Worm (Caenorhabditis elegans): ENCODE data around the gene Y43F8B.15.
A peak's percentile ranks its signal among the peaks of the same experiment; 100 is the strongest.

The Y43F8B.15 gene

DNA sequence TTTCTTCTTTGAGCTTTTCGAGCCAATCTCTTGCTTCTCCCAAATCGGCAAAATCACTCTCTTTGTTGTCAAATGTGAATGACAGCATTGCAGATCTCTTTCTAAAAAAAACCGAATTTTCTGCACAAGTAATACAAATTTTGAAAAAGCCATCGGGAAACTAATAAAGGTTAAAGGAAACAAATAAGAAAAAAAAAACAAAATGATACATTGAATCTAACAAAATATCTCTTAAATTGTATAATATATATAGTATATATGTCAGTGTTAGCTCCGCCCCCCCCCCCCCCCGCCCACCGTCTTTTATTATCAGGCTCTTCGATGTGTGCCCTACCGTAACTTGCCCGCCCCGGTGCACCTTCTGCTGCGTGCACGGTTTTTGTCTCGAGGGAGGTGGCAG, 28.9 kb downstream of the Y43F8B.15 start, which contains the start of gene C25F9.11:
Gene C25F9.11 (minus strand): TSS at position 101 of the 400 bp plus-strand sequence.
- TF ChIP-seq unc-62 (GFP tag; optimal IDR thresholded peaks at IDR 0.05) = no peak
- TF ChIP-seq mab-9 (GFP tag; IDR thresholded peaks at IDR 0.05) = no peak
- no peak for TF ChIP-seq sptf-1 (tag; optimal IDR thresholded peaks at IDR 0.05)
- no peak for TF ChIP-seq lir-3 (tag; optimal IDR thresholded peaks at IDR 0.05; ENCODE audit: poor library complexity)
- TF ChIP-seq sup-37 (GFP tag; optimal IDR thresholded peaks at IDR 0.05) = no peak
- no peak for TF ChIP-seq nhr-20 (tag; optimal IDR thresholded peaks at IDR 0.05)
- TF ChIP-seq efl-1 (optimal IDR thresholded peaks at IDR 0.05) = no peak
- no peak for TF ChIP-seq efl-1 (GFP tag; optimal IDR thresholded peaks at IDR 0.05 in 1 of 2)
- no peak for TF ChIP-seq pag-3 (tag; optimal IDR thresholded peaks at IDR 0.05; ENCODE audit: borderline replicate concordance, insufficient read depth)
- no peak for TF ChIP-seq ama-1 (optimal IDR thresholded peaks at IDR 0.05)

DNA sequence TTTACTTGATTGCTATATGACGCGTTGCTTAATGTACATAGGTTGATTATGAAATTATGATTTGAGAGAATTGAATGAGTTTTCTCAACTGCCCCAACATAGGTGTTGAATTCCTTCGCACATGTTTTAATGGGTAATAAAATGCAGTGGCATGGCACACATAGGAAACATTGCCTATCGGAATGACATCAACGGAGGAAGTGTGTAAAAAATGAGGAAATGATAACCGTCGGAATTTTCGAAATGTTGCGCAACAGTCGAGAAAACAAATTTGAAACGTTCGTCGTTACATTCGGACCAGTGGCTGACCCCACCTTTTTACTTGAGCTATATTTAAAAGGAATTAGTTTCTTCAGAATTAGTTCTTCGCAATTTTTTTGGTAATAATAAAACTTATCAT, 29.9 kb downstream of the Y43F8B.15 start:
- TF ChIP-seq fkh-8 (tag; optimal IDR thresholded peaks at IDR 0.05) (no peak), elt-2 (tag; optimal IDR thresholded peaks at IDR 0.05) (peak; percentile 14)

- TF ChIP-seq vab-15 (tag; optimal IDR thresholded peaks at IDR 0.05) = no peak
- no peak for TF ChIP-seq unc-98 (GFP tag; IDR thresholded peaks at IDR 0.05)
- no peak for TF ChIP-seq nhr-76 (tag; optimal IDR thresholded peaks at IDR 0.05)
- TF ChIP-seq nhr-28 (tag; optimal IDR thresholded peaks at IDR 0.05) = no peak
- TF ChIP-seq unc-62 (GFP tag; optimal IDR thresholded peaks at IDR 0.05) = no peak
- no peak for TF ChIP-seq efl-1 (optimal IDR thresholded peaks at IDR 0.05)
- no peak for TF ChIP-seq efl-1 (GFP tag; optimal IDR thresholded peaks at IDR 0.05 in 1 of 2)
These were observed 30.9 kb downstream of the Y43F8B.15 start, which contains the start of gene srw-85 for ce11 chrV:19431036-19431435. srw-85 (minus strand) TSS chrV:19431136.

- TF ChIP-seq nhr-19 (GFP tag; conservative IDR thresholded peaks at IDR 0.05) (0 out of 2 replicates have a peak, but pooled peaks have one; percentile 6), grh-1 (GFP tag; IDR thresholded peaks at IDR 0.05) (no peak; the same call in 1 of the 2 replicates), hpl-2 (GFP tag; optimal IDR thresholded peaks at IDR 0.05) (no peak)
These were observed 31.5 kb downstream of the Y43F8B.15 start for ce11 chrV:19430351-19430913.

DNA sequence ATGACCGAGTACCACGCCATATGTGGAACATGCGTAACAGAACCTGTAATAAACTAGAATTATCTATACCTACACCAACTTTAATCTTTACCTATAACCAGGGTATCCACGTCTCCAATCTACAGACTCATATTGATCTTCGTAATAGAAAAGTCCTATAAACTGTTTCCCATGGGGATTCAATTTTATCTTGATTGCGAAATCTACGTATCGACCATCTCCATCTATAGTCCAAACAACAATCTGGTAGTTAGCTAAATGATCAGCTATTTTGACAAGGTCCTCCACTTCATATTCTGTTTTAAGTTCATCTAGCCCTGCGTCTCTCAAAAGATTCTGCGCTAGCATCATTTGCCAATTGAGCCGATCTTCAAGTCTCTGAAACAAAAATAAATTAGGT, 32.3 kb downstream of the Y43F8B.15 start:
- no peak for TF ChIP-seq zag-1 (tag; optimal IDR thresholded peaks at IDR 0.05)
- TF ChIP-seq pax-3 (tag; optimal IDR thresholded peaks at IDR 0.05) = no peak
- TF ChIP-seq unc-62 (GFP tag; optimal IDR thresholded peaks at IDR 0.05) = no peak
- no peak for TF ChIP-seq egl-27 (tag; optimal IDR thresholded peaks at IDR 0.05)
- no peak for TF ChIP-seq hlh-4 (tag; optimal IDR thresholded peaks at IDR 0.05)
- TF ChIP-seq mdl-1 (tag; optimal IDR thresholded peaks at IDR 0.05) = no peak
- no peak for TF ChIP-seq mab-9 (GFP tag; IDR thresholded peaks at IDR 0.05)
- no peak for TF ChIP-seq ztf-11 (tag; optimal IDR thresholded peaks at IDR 0.05)
- TF ChIP-seq nhr-84 (tag; optimal IDR thresholded peaks at IDR 0.05) = no peak
- TF ChIP-seq blmp-1 (tag; optimal IDR thresholded peaks at IDR 0.05) = no peak
- no peak for TF ChIP-seq fkh-8 (tag; optimal IDR thresholded peaks at IDR 0.05)
- TF ChIP-seq fkh-10 (GFP tag; optimal IDR thresholded peaks at IDR 0.05) = no peak
- no peak for TF ChIP-seq hlh-17 (GFP tag; optimal IDR thresholded peaks at IDR 0.05; ENCODE audit: borderline replicate concordance)
- TF ChIP-seq ceh-90 (tag; optimal IDR thresholded peaks at IDR 0.05) = no peak
- TF ChIP-seq C16A3.4 (tag; optimal IDR thresholded peaks at IDR 0.05) = no peak
- TF ChIP-seq unc-130 (tag; optimal IDR thresholded peaks at IDR 0.05) = no peak
- TF ChIP-seq sox-4 (tag; optimal IDR thresholded peaks at IDR 0.05) = no peak
- TF ChIP-seq ceh-8 (GFP tag; optimal IDR thresholded peaks at IDR 0.05) = no peak
- peak; percentile 61 for TF ChIP-seq nhr-20 (tag; optimal IDR thresholded peaks at IDR 0.05)
- TF ChIP-seq nhr-47 (tag; optimal IDR thresholded peaks at IDR 0.05) = no peak
- TF ChIP-seq C04F5.9 (tag; optimal IDR thresholded peaks at IDR 0.05) = no peak
- TF ChIP-seq alr-1 (tag; optimal IDR thresholded peaks at IDR 0.05; ENCODE audit: borderline replicate concordance) = no peak
- TF ChIP-seq elt-2 (tag; optimal IDR thresholded peaks at IDR 0.05) = no peak
- TF ChIP-seq mep-1 (tag; optimal IDR thresholded peaks at IDR 0.05) = no peak
- no peak for TF ChIP-seq hpl-2 (GFP tag; optimal IDR thresholded peaks at IDR 0.05)
- peak; percentile 21 for TF ChIP-seq snu-23 (GFP tag; optimal IDR thresholded peaks at IDR 0.05)
- TF ChIP-seq fos-1 (tag; optimal IDR thresholded peaks at IDR 0.05) = no peak
- no peak for TF ChIP-seq lin-35 (GFP tag; optimal IDR thresholded peaks at IDR 0.05)
- no peak for TF ChIP-seq ceh-82 (tag; optimal IDR thresholded peaks at IDR 0.05)
- peak; percentile 38 for TF ChIP-seq rnt-1 (tag; optimal IDR thresholded peaks at IDR 0.05)
- TF ChIP-seq ceh-63 (GFP tag; optimal IDR thresholded peaks at IDR 0.05) = no peak

All from whole organism, L1 larva.